Worm (Caenorhabditis elegans): ENCODE data around the gene T22B2.2.

T22B2.2 gene

DNA sequence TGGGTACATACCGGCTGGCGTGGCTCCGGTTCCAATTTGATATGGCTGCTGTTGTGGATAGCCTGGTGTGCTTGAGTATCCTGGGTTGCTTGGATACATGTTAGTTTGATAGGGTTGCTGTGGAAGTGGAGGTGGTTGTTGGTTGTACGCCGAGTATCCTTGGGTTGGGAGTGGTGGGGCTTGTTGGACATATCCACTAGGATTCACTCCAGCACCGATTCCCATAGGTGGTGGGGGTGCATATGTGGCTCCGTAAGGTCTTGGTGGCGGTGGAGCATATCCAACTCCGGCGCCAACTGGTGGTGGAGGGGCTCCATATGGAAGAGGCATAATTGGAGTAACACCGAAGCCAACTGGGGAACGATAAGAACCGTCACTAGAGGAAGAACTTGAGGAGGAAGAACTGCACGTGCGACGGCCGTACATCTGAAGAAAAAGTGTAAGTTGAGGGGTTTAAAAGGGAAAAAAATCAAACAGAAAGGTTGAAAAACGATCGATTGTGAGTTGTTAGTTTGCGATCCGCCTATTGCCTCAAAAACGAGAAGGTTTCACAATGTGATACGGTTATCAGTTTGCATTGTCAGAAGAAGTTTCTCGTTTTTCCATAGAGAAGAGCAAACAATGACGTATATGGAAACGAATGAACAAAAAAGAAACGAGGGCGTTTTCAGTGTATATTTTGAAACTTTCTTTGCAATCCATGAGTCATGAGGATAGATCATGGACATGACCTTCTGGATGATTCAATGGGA, 48.2 kb downstream of the T22B2.2 start, which contains the start of gene C16B8.3:
Gene C16B8.3 (minus strand): TSS at position 426 of the 752 bp plus-strand sequence.
- TF ChIP-seq pha-4 (tag; optimal IDR thresholded peaks at IDR 0.05) (peak; percentile 53), jun-1 (tag; optimal IDR thresholded peaks at IDR 0.05) (peak; percentile 60), ceh-28 (tag; optimal IDR thresholded peaks at IDR 0.05) (peak; percentile 5), pqm-1 (tag; optimal IDR thresholded peaks at IDR 0.05) (peak; percentile 80), nhr-237 (tag; optimal IDR thresholded peaks at IDR 0.05) (no peak), nhr-77 (tag; optimal IDR thresholded peaks at IDR 0.05) (no peak), fkh-2 (tag; optimal IDR thresholded peaks at IDR 0.05) (no peak), unc-62 (GFP tag; optimal IDR thresholded peaks at IDR 0.05) (no peak), nhr-23 (tag; optimal IDR thresholded peaks at IDR 0.05) (no peak), elt-2 (tag; optimal IDR thresholded peaks at IDR 0.05) (peak; percentile 87), ceh-16 (tag; optimal IDR thresholded peaks at IDR 0.05) (no peak)

DNA sequence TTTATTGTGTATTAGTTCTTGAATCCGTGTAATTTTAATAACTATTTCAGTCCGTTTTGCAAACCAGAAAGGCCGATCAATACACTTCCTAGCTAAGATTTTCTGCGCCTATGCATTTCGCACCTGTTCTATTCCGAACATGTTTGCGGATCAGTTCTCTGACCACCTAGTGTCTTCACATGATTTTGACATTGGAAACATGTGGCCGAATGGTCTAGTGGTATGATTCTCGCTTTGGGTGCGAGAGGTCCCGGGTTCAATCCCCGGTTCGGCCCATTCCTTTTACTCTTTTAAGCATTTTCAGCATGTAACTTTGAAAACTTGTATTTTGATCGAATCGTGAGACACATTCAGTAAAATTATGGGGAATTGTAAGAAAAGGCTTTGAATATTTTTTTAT, 49.2 kb downstream of the T22B2.2 start:
- TF ChIP-seq ztf-11 (tag; optimal IDR thresholded peaks at IDR 0.05) (no peak), pqm-1 (tag; optimal IDR thresholded peaks at IDR 0.05) (peak; percentile 9), unc-62 (GFP tag; optimal IDR thresholded peaks at IDR 0.05) (no peak), ceh-9 (tag; optimal IDR thresholded peaks at IDR 0.05) (no peak), lin-39 (tag; optimal IDR thresholded peaks at IDR 0.05) (peak; percentile 55), lsy-12 (tag; optimal IDR thresholded peaks at IDR 0.05) (no peak), ZK546.5 (tag; optimal IDR thresholded peaks at IDR 0.05) (no peak), snpc-4 (tag; optimal IDR thresholded peaks at IDR 0.05) (no peak), pha-4 (tag; optimal IDR thresholded peaks at IDR 0.05) (peak; percentile 38), nhr-23 (tag; optimal IDR thresholded peaks at IDR 0.05) (no peak), nfya-1 (tag; optimal IDR thresholded peaks at IDR 0.05; ENCODE audit: insufficient read depth) (peak; percentile 17), jun-1 (tag; optimal IDR thresholded peaks at IDR 0.05) (no peak), fos-1 (tag; optimal IDR thresholded peaks at IDR 0.05) (no peak), lin-15B (tag; optimal IDR thresholded peaks at IDR 0.05) (no peak), nhr-43 (tag; optimal IDR thresholded peaks at IDR 0.05; ENCODE audit: poor library complexity, severe bottlenecking) (peak; percentile 47), nhr-25 (tag; optimal IDR thresholded peaks at IDR 0.05) (peak; percentile 41), mml-1 (tag; optimal IDR thresholded peaks at IDR 0.05) (no peak)

DNA sequence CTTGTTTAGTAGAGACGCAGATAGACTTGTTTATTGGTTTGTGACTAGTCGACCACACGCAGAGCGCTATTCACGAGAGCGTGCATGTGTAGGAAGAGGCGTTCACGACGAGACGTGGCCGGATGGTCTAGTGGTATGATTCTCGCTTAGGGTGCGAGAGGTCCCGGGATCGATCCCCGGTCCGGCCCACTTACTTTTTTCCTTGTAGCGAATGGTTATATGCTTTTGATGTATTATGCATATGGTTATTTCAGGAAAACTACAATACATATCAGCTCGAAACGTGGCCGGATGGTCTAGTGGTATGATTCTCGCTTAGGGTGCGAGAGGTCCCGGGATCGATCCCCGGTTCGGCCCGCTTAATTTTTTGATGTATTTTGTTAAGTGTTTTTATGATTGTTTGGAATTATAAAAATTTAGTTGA, 49.8 kb downstream of the T22B2.2 start:
- TF ChIP-seq ztf-4 (tag; optimal IDR thresholded peaks at IDR 0.05): no peak
- no peak for TF ChIP-seq nhr-12 (tag; optimal IDR thresholded peaks at IDR 0.05)
- no peak for TF ChIP-seq nhr-11 (tag; optimal IDR thresholded peaks at IDR 0.05)
- no peak for TF ChIP-seq zag-1 (tag; optimal IDR thresholded peaks at IDR 0.05)
- TF ChIP-seq lin-15B (tag; optimal IDR thresholded peaks at IDR 0.05): no peak
- TF ChIP-seq nhr-28 (tag; optimal IDR thresholded peaks at IDR 0.05): no peak
- no peak for TF ChIP-seq elt-3 (tag; optimal IDR thresholded peaks at IDR 0.05)
- TF ChIP-seq ceh-82 (tag; optimal IDR thresholded peaks at IDR 0.05): peak; percentile 14
- TF ChIP-seq unc-62 (GFP tag; optimal IDR thresholded peaks at IDR 0.05): peak; percentile 45
- peak; percentile 25 for TF ChIP-seq fos-1 (tag; optimal IDR thresholded peaks at IDR 0.05)
- TF ChIP-seq hmg-11 (tag; optimal IDR thresholded peaks at IDR 0.05): peak; percentile 51
- peak; percentile 69 for TF ChIP-seq egl-27 (tag; optimal IDR thresholded peaks at IDR 0.05)
- TF ChIP-seq ZK546.5 (tag; optimal IDR thresholded peaks at IDR 0.05): no peak
- TF ChIP-seq jun-1 (tag; optimal IDR thresholded peaks at IDR 0.05): peak; percentile 74
- TF ChIP-seq nhr-25 (tag; optimal IDR thresholded peaks at IDR 0.05): peak; percentile 76
- TF ChIP-seq nhr-67 (tag; optimal IDR thresholded peaks at IDR 0.05): no peak
- peak; percentile 53 for TF ChIP-seq tbx-2 (tag; optimal IDR thresholded peaks at IDR 0.05)
- TF ChIP-seq lin-39 (tag; optimal IDR thresholded peaks at IDR 0.05): peak; percentile 65
- TF ChIP-seq pha-4 (tag; optimal IDR thresholded peaks at IDR 0.05): peak; percentile 49
- peak; percentile 50 for TF ChIP-seq elt-2 (tag; optimal IDR thresholded peaks at IDR 0.05)
- TF ChIP-seq ama-1 (optimal IDR thresholded peaks at IDR 0.05): peak; percentile 11
- no peak for TF ChIP-seq mdl-1 (tag; optimal IDR thresholded peaks at IDR 0.05)
- peak; percentile 4 for TF ChIP-seq unc-39 (tag; optimal IDR thresholded peaks at IDR 0.05)
- no peak for TF ChIP-seq ceh-16 (tag; optimal IDR thresholded peaks at IDR 0.05)
- TF ChIP-seq skn-1 (tag; optimal IDR thresholded peaks at IDR 0.05): no peak
- no peak for TF ChIP-seq eor-1 (tag; optimal IDR thresholded peaks at IDR 0.05)
- peak; percentile 39 for TF ChIP-seq nhr-23 (tag; optimal IDR thresholded peaks at IDR 0.05)
- no peak for TF ChIP-seq mml-1 (tag; optimal IDR thresholded peaks at IDR 0.05)
- no peak for TF ChIP-seq ceh-9 (tag; optimal IDR thresholded peaks at IDR 0.05)
- no peak for TF ChIP-seq aly-2 (tag; optimal IDR thresholded peaks at IDR 0.05)
- peak; percentile 47 for TF ChIP-seq pqm-1 (tag; optimal IDR thresholded peaks at IDR 0.05)
- TF ChIP-seq R02D3.7 (tag; optimal IDR thresholded peaks at IDR 0.05): no peak
- no peak for TF ChIP-seq elt-1 (tag; optimal IDR thresholded peaks at IDR 0.05)
- no peak for TF ChIP-seq fkh-10 (GFP tag; optimal IDR thresholded peaks at IDR 0.05)
- peak; percentile 73 for TF ChIP-seq egl-5 (tag; optimal IDR thresholded peaks at IDR 0.05)
- TF ChIP-seq ceh-28 (tag; optimal IDR thresholded peaks at IDR 0.05): no peak
- TF ChIP-seq nhr-76 (tag; optimal IDR thresholded peaks at IDR 0.05): no peak
- no peak for TF ChIP-seq nhr-237 (tag; optimal IDR thresholded peaks at IDR 0.05)
- TF ChIP-seq nhr-77 (tag; optimal IDR thresholded peaks at IDR 0.05): peak; percentile 31
- no peak for TF ChIP-seq ztf-11 (tag; optimal IDR thresholded peaks at IDR 0.05)
- peak; percentile 64 for TF ChIP-seq nfya-1 (tag; optimal IDR thresholded peaks at IDR 0.05; ENCODE audit: insufficient read depth)
